Worm (Caenorhabditis elegans) whole organism, young adult: ENCODE data around the gene cyp-34A9.

ENCODE experiments used
- nhr-80 ChIP-seq: sonication (generic microtip); optimal IDR thresholded peaks from 2 replicates; lab custom pipeline; 2016; ENCODE audit warnings: missing genetic modification characterization, missing compliant biosample characterization
- unc-62 ChIP-seq: fragments of 150-350 bp; optimal IDR thresholded peaks from 2 replicates; lab custom pipeline; 2014; ENCODE audit warnings: missing biosample characterization, missing genetic modification reagents, missing genetic modification characterization

- TF ChIP-seq nhr-80 (tag; lab: Kevin White, UChicago) (no peak), unc-62 (GFP tag; lab: Kevin White, UChicago) (no peak)
These were observed 42.8 kb downstream of the cyp-34A9 start for ce11 chrV:3927522-3927921.
